Fruit fly (Drosophila melanogaster) whole organism, pupa: Measurements from ENCODE around the gene Sodh1.

Experiments
- CG10348 ChIP-seq: fragments of 200-800 bp; sonication (Bioruptor generic); IDR thresholded peaks from 2 replicates; pipeline ENCODE4 v1.3.6; 2022; ENCODE audit warnings: missing biosample characterization, missing genetic modification characterization
- CG12605 ChIP-seq: fragments of 200-800 bp; sonication (Bioruptor generic); IDR thresholded peaks from 2 replicates; pipeline ENCODE4 v1.3.6; 2022; ENCODE audit warnings: missing biosample characterization, missing genetic modification characterization
- CG13204 ChIP-seq: fragments of 200-800 bp; sonication (Bioruptor generic); optimal IDR thresholded peaks from 2 replicates; lab custom pipeline; 2018; ENCODE audit warnings: missing biosample characterization, mild to moderate bottlenecking, missing genetic modification characterization, moderate library complexity
- CG14655 ChIP-seq: fragments of 200-800 bp; sonication (Bioruptor generic); optimal IDR thresholded peaks from 3 replicates; lab custom pipeline; 2017; ENCODE audit warnings: mild to moderate bottlenecking, missing biosample characterization, missing genetic modification reagents, missing genetic modification characterization
- CG15710 ChIP-seq: fragments of 200-800 bp; sonication (Bioruptor generic); optimal IDR thresholded peaks from 2 replicates; lab custom pipeline; 2018; ENCODE audit warnings: missing biosample characterization, mild to moderate bottlenecking, missing genetic modification characterization, moderate library complexity
- CG17806 ChIP-seq: fragments of 200-800 bp; sonication (Bioruptor generic); optimal IDR thresholded peaks from 2 replicates; lab custom pipeline; 2018; ENCODE audit warnings: missing biosample characterization, mild to moderate bottlenecking, missing genetic modification characterization, moderate library complexity
- CG32121 ChIP-seq: fragments of 200-800 bp; sonication (Bioruptor generic); IDR thresholded peaks from 2 replicates; pipeline ENCODE4 v1.3.6; 2022; ENCODE audit warnings: missing biosample characterization, missing genetic modification characterization
- CG34367 ChIP-seq: fragments of 200-800 bp; sonication (Bioruptor generic); optimal IDR thresholded peaks from 2 replicates; lab custom pipeline; 2018; ENCODE audit warnings: missing biosample characterization, mild to moderate bottlenecking, missing genetic modification characterization
- CG4496 ChIP-seq: fragments of 200-800 bp; sonication (Bioruptor generic); IDR thresholded peaks from 3 replicates; pipeline ENCODE4 v1.3.6; 2022; ENCODE audit warnings: missing biosample characterization, missing genetic modification characterization
- CG8159 ChIP-seq: fragments of 200-800 bp; sonication (Bioruptor generic); optimal IDR thresholded peaks from 3 replicates; lab custom pipeline; 2018; ENCODE audit warnings: missing biosample characterization, mild to moderate bottlenecking, missing genetic modification characterization, moderate library complexity
- CG8301 ChIP-seq: fragments of 200-800 bp; sonication (Bioruptor generic); optimal IDR thresholded peaks from 2 replicates; lab custom pipeline; 2018; ENCODE audit warnings: missing biosample characterization, mild to moderate bottlenecking, missing genetic modification characterization
- CG9948 ChIP-seq: fragments of 200-800 bp; sonication (Bioruptor generic); optimal IDR thresholded peaks from 2 replicates; lab custom pipeline; 2018; ENCODE audit warnings: missing biosample characterization, mild to moderate bottlenecking, missing genetic modification characterization, moderate library complexity
- D1 ChIP-seq: fragments of 200-800 bp; sonication (Bioruptor generic); optimal IDR thresholded peaks from 2 replicates; lab custom pipeline; 2018; ENCODE audit warnings: missing biosample characterization, mild to moderate bottlenecking, missing genetic modification characterization, moderate library complexity
- EcR ChIP-seq: fragments of 200-800 bp; sonication (Bioruptor generic); optimal IDR thresholded peaks from 3 replicates; lab custom pipeline; 2019; ENCODE audit warnings: missing biosample characterization, missing genetic modification characterization, mild to moderate bottlenecking, moderate library complexity, missing genetic modification reagents
- Ets98B ChIP-seq: fragments of 200-800 bp; sonication (Bioruptor generic); IDR thresholded peaks from 2 replicates; pipeline ENCODE4 v1.3.6; 2022; ENCODE audit warnings: missing biosample characterization, missing genetic modification characterization
- Pif1A ChIP-seq: fragments of 200-800 bp; sonication (Bioruptor generic); optimal IDR thresholded peaks from 3 replicates; lab custom pipeline; 2016; ENCODE audit warnings: missing biosample characterization, missing genetic modification characterization
- Pif1B ChIP-seq: fragments of 200-800 bp; sonication (Bioruptor generic); optimal IDR thresholded peaks from 3 replicates; lab custom pipeline; 2016; ENCODE audit warnings: missing biosample characterization, missing genetic modification characterization
- Snoo ChIP-seq: fragments of 200-800 bp; sonication (Bioruptor generic); optimal IDR thresholded peaks from 3 replicates; lab custom pipeline; 2017; ENCODE audit warnings: missing biosample characterization, mild to moderate bottlenecking, missing genetic modification characterization, inconsistent platforms
- fd96Ca ChIP-seq: fragments of 200-800 bp; sonication (Bioruptor generic); IDR thresholded peaks from 3 replicates; pipeline ENCODE4 v1.3.6; 2022; ENCODE audit warnings: missing biosample characterization, missing genetic modification characterization
- gl ChIP-seq: fragments of 200-800 bp; sonication (Bioruptor generic); optimal IDR thresholded peaks from 2 replicates; lab custom pipeline; 2018; ENCODE audit warnings: missing biosample characterization, mild to moderate bottlenecking, missing genetic modification characterization
- rn ChIP-seq: fragments of 200-800 bp; sonication (Bioruptor generic); IDR thresholded peaks from 2 replicates; pipeline ENCODE4 v1.3.6; 2022; ENCODE audit warnings: missing biosample characterization, missing genetic modification characterization

The Sodh1 gene

DNA sequence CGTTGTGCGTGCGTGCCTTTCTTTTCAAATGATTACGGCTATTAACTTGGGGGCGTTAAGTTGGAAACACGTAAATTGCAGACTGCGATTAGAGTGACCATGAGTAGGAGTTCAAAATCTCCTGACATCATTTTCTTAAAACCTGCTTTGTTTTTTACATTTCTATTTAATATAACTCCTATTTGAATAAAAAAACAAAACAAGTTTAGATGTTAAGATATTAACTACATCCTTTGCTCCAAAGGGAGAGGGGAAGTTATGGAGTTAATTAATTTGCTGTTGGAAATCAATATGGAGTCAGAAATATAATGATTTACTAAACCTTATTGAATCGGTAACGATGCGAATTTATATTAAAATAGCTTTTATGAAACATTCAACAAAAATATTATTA lies 33.8 kb downstream of the Sodh1 start, which contains the start of gene Tailor:
Tailor (minus strand) TSS at position 101 of the 394 bp plus-strand sequence.
- no peak for TF ChIP-seq CG15710
- TF ChIP-seq CG14655 (GFP tag; lab: Kevin White, UChicago) = no peak
- no peak for TF ChIP-seq gl (tag; lab: Kevin White, UChicago)
- no peak for TF ChIP-seq CG4496 (GFP tag; lab: Robert Waterston, UW)
- no peak for TF ChIP-seq EcR (GFP tag; lab: Kevin White, UChicago)
- TF ChIP-seq CG9948 (tag; lab: Kevin White, UChicago) = no peak
- TF ChIP-seq CG32121 (GFP tag; lab: Robert Waterston, UW) = no peak
- TF ChIP-seq Ets98B (GFP tag; lab: Robert Waterston, UW) = no peak
- no peak for TF ChIP-seq CG17806 (tag; lab: Kevin White, UChicago)

DNA sequence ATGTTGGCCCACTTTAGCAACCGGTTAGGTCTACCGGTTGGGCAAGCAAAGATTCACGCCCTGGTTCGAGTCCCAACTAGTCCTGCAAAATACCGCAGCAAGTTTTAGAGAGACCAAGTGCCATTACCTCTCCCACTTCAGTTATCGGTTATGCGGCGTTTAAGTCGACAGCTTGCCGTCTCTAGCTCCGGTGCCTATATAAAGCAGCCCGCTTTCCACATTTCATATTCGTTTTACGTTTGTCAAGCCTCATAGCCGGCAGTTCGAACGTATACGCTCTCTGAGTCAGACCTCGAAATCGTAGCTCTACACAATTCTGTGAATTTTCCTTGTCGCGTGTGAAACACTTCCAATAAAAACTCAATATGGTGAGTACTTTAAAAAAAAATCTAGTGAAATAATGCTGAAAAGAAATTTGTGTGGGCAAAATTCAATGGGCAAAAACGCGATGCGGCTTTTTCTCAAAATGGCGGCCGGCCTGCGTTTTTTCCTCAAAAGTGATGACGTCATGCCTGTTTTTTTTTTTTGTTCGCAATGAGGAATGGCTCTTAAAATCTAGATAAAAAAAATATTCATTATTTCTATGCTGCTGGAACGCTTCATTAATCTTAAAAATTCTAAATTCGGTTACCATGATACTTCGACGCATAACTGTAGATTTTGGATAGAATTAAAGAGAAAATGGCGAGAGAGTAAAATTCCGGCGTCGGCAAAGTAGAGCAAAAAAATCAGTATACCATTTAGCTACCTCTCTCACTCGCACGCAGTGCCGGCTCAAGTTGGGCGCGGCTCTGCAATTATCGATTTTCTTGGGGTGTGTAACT lies 34.5 kb downstream of the Sodh1 start, which contains the start of gene alphaTub84B:
alphaTub84B (plus strand) TSS at position 223 of the 824 bp plus-strand sequence.
- TF ChIP-seq Pif1B (GFP tag; lab: Kevin White, UChicago) (peak; percentile 69), CG13204 (GFP tag; lab: Kevin White, UChicago) (peak; percentile 61), CG12605 (peak; percentile 54), Ets98B (GFP tag; lab: Robert Waterston, UW) (peak; percentile 70), Pif1A (peak; percentile 52), EcR (GFP tag; lab: Kevin White, UChicago) (peak; percentile 31), Snoo (tag; lab: Kevin White, UChicago) (peak; percentile 71), CG15710 (peak; percentile 35), CG8159 (tag; lab: Kevin White, UChicago) (peak; percentile 27), CG14655 (GFP tag; lab: Kevin White, UChicago) (no peak), CG10348 (no peak), gl (tag; lab: Kevin White, UChicago) (peak; percentile 25), D1 (no peak), fd96Ca (GFP tag; lab: Robert Waterston, UW) (peak; percentile 54; the same call in 1 of the 3 replicates), CG17806 (tag; lab: Kevin White, UChicago) (no peak), CG34367 (tag; lab: Kevin White, UChicago) (peak; percentile 29), CG4496 (GFP tag; lab: Robert Waterston, UW) (peak; percentile 57; the same call in 1 of the 3 replicates), rn (GFP tag; lab: Robert Waterston, UW) (no peak), CG32121 (GFP tag; lab: Robert Waterston, UW) (0 out of 2 replicates have a peak, but pooled peaks have one; percentile 24), CG9948 (tag; lab: Kevin White, UChicago) (peak; percentile 4), CG8301 (peak; percentile 24)

DNA sequence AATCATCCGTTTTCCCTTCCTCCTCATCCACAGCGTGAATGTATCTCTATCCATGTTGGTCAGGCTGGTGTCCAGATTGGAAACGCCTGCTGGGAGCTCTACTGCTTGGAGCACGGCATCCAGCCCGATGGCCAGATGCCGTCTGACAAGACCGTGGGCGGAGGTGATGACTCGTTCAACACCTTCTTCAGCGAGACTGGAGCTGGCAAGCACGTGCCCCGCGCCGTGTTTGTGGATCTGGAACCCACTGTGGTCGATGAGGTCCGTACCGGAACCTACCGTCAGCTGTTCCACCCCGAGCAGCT lies 35.0 kb downstream of the Sodh1 start:
- TF ChIP-seq Pif1A (no peak), CG32121 (GFP tag; lab: Robert Waterston, UW) (peak; percentile 26; the same call in 1 of the 2 replicates)

DNA sequence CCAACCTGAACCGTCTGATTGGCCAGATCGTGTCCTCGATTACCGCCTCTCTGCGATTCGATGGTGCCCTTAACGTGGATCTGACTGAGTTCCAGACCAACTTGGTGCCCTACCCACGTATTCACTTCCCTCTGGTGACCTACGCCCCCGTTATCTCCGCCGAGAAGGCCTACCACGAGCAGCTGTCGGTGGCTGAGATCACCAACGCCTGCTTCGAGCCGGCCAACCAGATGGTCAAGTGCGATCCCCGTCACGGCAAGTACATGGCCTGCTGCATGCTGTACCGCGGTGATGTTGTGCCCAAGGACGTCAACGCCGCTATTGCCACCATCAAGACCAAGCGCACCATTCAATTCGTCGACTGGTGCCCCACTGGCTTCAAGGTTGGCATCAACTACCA lies 35.8 kb downstream of the Sodh1 start:
- TF ChIP-seq rn (GFP tag; lab: Robert Waterston, UW) = no peak
- TF ChIP-seq CG10348 = no peak
- no peak for TF ChIP-seq CG8301
- no peak for TF ChIP-seq Pif1A
- TF ChIP-seq fd96Ca (GFP tag; lab: Robert Waterston, UW) = no peak
- TF ChIP-seq CG17806 (tag; lab: Kevin White, UChicago) = no peak
- no peak for TF ChIP-seq gl (tag; lab: Kevin White, UChicago)
- TF ChIP-seq CG34367 (tag; lab: Kevin White, UChicago) = no peak
- no peak for TF ChIP-seq D1
- TF ChIP-seq CG15710 = no peak
- no peak for TF ChIP-seq Ets98B (GFP tag; lab: Robert Waterston, UW)
- TF ChIP-seq EcR (GFP tag; lab: Kevin White, UChicago) = no peak
- TF ChIP-seq CG14655 (GFP tag; lab: Kevin White, UChicago) = no peak
- TF ChIP-seq CG4496 (GFP tag; lab: Robert Waterston, UW) = no peak
- TF ChIP-seq CG8159 (tag; lab: Kevin White, UChicago) = no peak
- TF ChIP-seq CG9948 (tag; lab: Kevin White, UChicago) = no peak
- no peak for TF ChIP-seq CG13204 (GFP tag; lab: Kevin White, UChicago)

DNA sequence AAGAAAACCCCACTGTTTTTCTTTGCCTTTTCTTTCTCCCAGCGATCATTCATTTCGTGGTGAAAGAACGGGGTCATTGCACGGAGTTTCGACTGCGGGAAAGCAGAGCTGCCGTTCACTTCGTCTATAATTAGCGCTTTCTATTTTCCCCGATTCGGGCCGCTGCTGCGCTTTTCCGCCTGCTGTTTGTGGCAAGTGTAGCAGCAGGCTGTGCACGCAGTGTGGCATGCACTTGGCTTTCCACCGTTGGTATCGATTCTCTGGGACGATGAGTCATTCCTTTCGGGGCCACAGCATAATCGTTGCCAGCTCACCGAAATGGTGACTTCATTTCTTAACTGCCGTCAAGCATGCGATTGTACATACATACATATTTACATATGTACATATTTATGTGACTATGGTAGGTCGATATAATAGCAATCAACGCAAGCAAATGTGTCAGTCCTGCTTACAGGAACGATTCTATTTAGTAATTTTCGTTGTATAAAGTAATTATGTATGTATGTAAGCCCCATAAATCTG lies 36.8 kb downstream of the Sodh1 start:
- peak; percentile 20 for TF ChIP-seq Pif1A
- TF ChIP-seq CG4496 (GFP tag; lab: Robert Waterston, UW) = 0 out of 3 replicates have a peak, but pooled peaks have one; percentile 15
- peak; percentile 86 for TF ChIP-seq EcR (GFP tag; lab: Kevin White, UChicago)
- TF ChIP-seq CG8301 = no peak
- TF ChIP-seq fd96Ca (GFP tag; lab: Robert Waterston, UW) = peak; percentile 53; the same call in 1 of the 3 replicates
